Fruit fly (Drosophila melanogaster) whole organism, embryonic: Measurements from ENCODE around the gene CG3294.
A peak's percentile ranks its signal among the peaks of the same experiment; 100 is the strongest.

ENCODE experiments used
- ATbp ChIP-seq: fragments of 200-800 bp; sonication (Bioruptor generic); optimal IDR thresholded peaks from 2 replicates; lab custom pipeline; 2017; ENCODE audit warnings: missing biosample characterization, mild to moderate bottlenecking, missing genetic modification characterization, missing genetic modification reagents
- Adf1 ChIP-seq: fragments of 200-800 bp; sonication (Bioruptor generic); IDR thresholded peaks from 2 replicates; pipeline ENCODE4 v1.3.6; 2022; ENCODE audit warnings: missing biosample characterization, missing genetic modification characterization
- CG10274 ChIP-seq: fragments of 200-800 bp; sonication (Bioruptor generic); optimal IDR thresholded peaks from 3 replicates; lab custom pipeline; 2017; ENCODE audit warnings: missing biosample characterization, mild to moderate bottlenecking, missing genetic modification characterization
- CG11093 ChIP-seq: fragments of 200-800 bp; sonication (Bioruptor generic); IDR thresholded peaks from 3 replicates; pipeline ENCODE4 v1.3.6; 2022; ENCODE audit warnings: missing biosample characterization, missing genetic modification characterization
- CG13123 ChIP-seq: fragments of 200-800 bp; sonication (Bioruptor generic); optimal IDR thresholded peaks from 2 replicates; lab custom pipeline; 2016; ENCODE audit warnings: missing biosample characterization, missing genetic modification characterization
- CG14667 ChIP-seq: fragments of 200-800 bp; sonication (Bioruptor generic); IDR thresholded peaks from 2 replicates; pipeline ENCODE4 v1.3.6; 2022; ENCODE audit warnings: missing biosample characterization, missing genetic modification characterization
- CG1602 ChIP-seq: fragments of 200-800 bp; sonication (Bioruptor generic); optimal IDR thresholded peaks from 3 replicates; lab custom pipeline; 2016; ENCODE audit warnings: missing biosample characterization, missing genetic modification characterization
- CG17186 ChIP-seq: fragments of 200-800 bp; sonication (Bioruptor generic); optimal IDR thresholded peaks from 3 replicates; lab custom pipeline; 2017; ENCODE audit warnings: missing biosample characterization, missing genetic modification reagents, missing genetic modification characterization
- CG18476 ChIP-seq: fragments of 200-800 bp; sonication (Bioruptor generic); optimal IDR thresholded peaks from 2 replicates; lab custom pipeline; 2016; ENCODE audit warnings: missing biosample characterization, mild to moderate bottlenecking, missing genetic modification characterization
- CG2678 ChIP-seq: fragments of 200-800 bp; sonication (Bioruptor generic); optimal IDR thresholded peaks from 3 replicates; lab custom pipeline; 2019; ENCODE audit warnings: missing biosample characterization, mild to moderate bottlenecking, missing genetic modification characterization, moderate library complexity
- CG30431 ChIP-seq: fragments of 200-800 bp; sonication (Bioruptor generic); optimal IDR thresholded peaks from 2 replicates; lab custom pipeline; 2017; ENCODE audit warnings: missing biosample characterization, missing genetic modification characterization
- CG32772 ChIP-seq: fragments of 200-800 bp; sonication (Bioruptor generic); IDR thresholded peaks from 2 replicates; pipeline ENCODE4 v1.3.6; 2022; ENCODE audit warnings: missing biosample characterization, missing genetic modification characterization
- CG3995 ChIP-seq: fragments of 200-800 bp; sonication (Bioruptor generic); optimal IDR thresholded peaks from 3 replicates; lab custom pipeline; 2016; ENCODE audit warnings: missing biosample characterization, missing genetic modification characterization
- CG4820 ChIP-seq: fragments of 200-800 bp; sonication (Bioruptor generic); optimal IDR thresholded peaks from 3 replicates; lab custom pipeline; 2016; ENCODE audit warnings: missing biosample characterization, missing genetic modification characterization
- CG6654 ChIP-seq: fragments of 200-800 bp; sonication (Bioruptor generic); optimal IDR thresholded peaks from 2 replicates; lab custom pipeline; 2017; ENCODE audit warnings: missing biosample characterization, mild to moderate bottlenecking, missing genetic modification characterization
- CG6689 ChIP-seq: fragments of 200-800 bp; sonication (Bioruptor generic); IDR thresholded peaks from 2 replicates; pipeline ENCODE4 v1.3.6; 2022; ENCODE audit warnings: missing biosample characterization, missing genetic modification characterization
- CG6791 ChIP-seq: fragments of 200-800 bp; sonication (Bioruptor generic); IDR thresholded peaks from 3 replicates; pipeline ENCODE4 v1.3.6; 2022; ENCODE audit warnings: missing biosample characterization, missing genetic modification characterization; ENCODE audit not compliant: partially characterized antibody
- CG9876 ChIP-seq: fragments of 200-800 bp; sonication (Bioruptor generic); optimal IDR thresholded peaks from 2 replicates; lab custom pipeline; 2016; ENCODE audit warnings: missing biosample characterization, missing genetic modification characterization
- Hey ChIP-seq: fragments of 200-800 bp; sonication (Bioruptor generic); optimal IDR thresholded peaks from 3 replicates; lab custom pipeline; 2018; ENCODE audit warnings: missing biosample characterization, mild to moderate bottlenecking, missing genetic modification characterization
- Lim3 ChIP-seq: fragments of 200-800 bp; sonication (Bioruptor generic); IDR thresholded peaks from 2 replicates; pipeline ENCODE4 v1.3.6; 2022; ENCODE audit warnings: missing biosample characterization, missing genetic modification characterization
- Med ChIP-seq: fragments of 200-800 bp; sonication (Bioruptor generic); peaks from one replicate; lab custom pipeline; 2016; ENCODE audit warnings: missing biosample characterization, missing genetic modification characterization, mild to moderate bottlenecking, inconsistent platforms, moderate library complexity
- Mes4 ChIP-seq: fragments of 200-800 bp; sonication (Bioruptor generic); optimal IDR thresholded peaks from 2 replicates; lab custom pipeline; 2016; ENCODE audit warnings: missing biosample characterization, missing genetic modification characterization
- NFAT ChIP-seq: fragments of 200-800 bp; sonication (Bioruptor generic); IDR thresholded peaks from 2 replicates; pipeline ENCODE4 v1.3.6; 2022; ENCODE audit warnings: missing biosample characterization, missing genetic modification characterization
- Oli ChIP-seq: fragments of 200-800 bp; sonication (Bioruptor generic); optimal IDR thresholded peaks from 2 replicates; lab custom pipeline; 2018; ENCODE audit warnings: missing biosample characterization, mild to moderate bottlenecking, missing genetic modification characterization, moderate library complexity
- Opbp ChIP-seq: fragments of 200-800 bp; sonication (Bioruptor generic); IDR thresholded peaks from 3 replicates; pipeline ENCODE4 v1.3.6; 2022; ENCODE audit warnings: missing biosample characterization, missing genetic modification characterization; ENCODE audit not compliant: partially characterized antibody
- Rfx ChIP-seq: fragments of 200-800 bp; sonication (Bioruptor generic); IDR thresholded peaks from 2 replicates; pipeline ENCODE4 v1.3.6; 2022; ENCODE audit warnings: missing biosample characterization, missing genetic modification characterization
- Stat92E ChIP-seq, 3 experiments: fragments of >200 bp in 2 of 3; fragments of 200-800 bp in 1 of 3; sonication (Bioruptor generic) in 1 of 3; optimal IDR thresholded peaks; 2 replicates each; lab custom pipeline; 2017 to 2019; ENCODE audit warnings: missing biosample characterization in 3 of 3, missing genetic modification characterization in 3 of 3, mild to moderate bottlenecking in 1 of 3, moderate library complexity in 1 of 3
- Trl ChIP-seq, 3 experiments: fragments of >200 bp in 2 of 3; fragments of 200-800 bp in 1 of 3; sonication (Bioruptor generic) in 1 of 3; optimal IDR thresholded peaks; 2 replicates in 1 of 3; 3 replicates in 2 of 3; lab custom pipeline; 2016 to 2017; ENCODE audit warnings: missing biosample characterization in 1 of 3, missing genetic modification characterization in 1 of 3
- YL-1 ChIP-seq: fragments of 200-800 bp; sonication (Bioruptor generic); optimal IDR thresholded peaks from 3 replicates; lab custom pipeline; 2017; ENCODE audit warnings: missing biosample characterization, mild to moderate bottlenecking, missing genetic modification characterization
- chn ChIP-seq: fragments of 200-800 bp; sonication (Bioruptor generic); optimal IDR thresholded peaks from 2 replicates; lab custom pipeline; 2016; ENCODE audit warnings: missing biosample characterization, missing genetic modification characterization
- dan ChIP-seq: fragments of 200-800 bp; sonication (Bioruptor generic); IDR thresholded peaks from 2 replicates; pipeline ENCODE4 v1.3.6; 2022; ENCODE audit warnings: missing biosample characterization, missing genetic modification characterization
- dmrt11E ChIP-seq: fragments of 200-800 bp; sonication (Bioruptor generic); optimal IDR thresholded peaks from 3 replicates; lab custom pipeline; 2018; ENCODE audit warnings: missing biosample characterization, mild to moderate bottlenecking, missing genetic modification characterization, moderate library complexity
- grau ChIP-seq: fragments of 200-800 bp; optimal IDR thresholded peaks from 3 replicates; lab custom pipeline; 2019; ENCODE audit warnings: missing biosample characterization, mild to moderate bottlenecking, missing genetic modification characterization, moderate library complexity
- hbn ChIP-seq: fragments of 200-800 bp; sonication (Bioruptor generic); IDR thresholded peaks from 2 replicates; pipeline ENCODE4 v1.3.6; 2022; ENCODE audit warnings: missing biosample characterization, missing genetic modification characterization; ENCODE audit not compliant: partially characterized antibody
- insv ChIP-seq, 2 experiments: fragments of 200-800 bp; sonication (Bioruptor generic); optimal IDR thresholded peaks; 3 replicates each; lab custom pipeline; 2016 to 2018; ENCODE audit warnings: missing biosample characterization in 2 of 2, missing genetic modification characterization in 2 of 2
- kah ChIP-seq: fragments of 200-800 bp; sonication (Bioruptor generic); optimal IDR thresholded peaks from 2 replicates; lab custom pipeline; 2018; ENCODE audit warnings: missing biosample characterization, mild to moderate bottlenecking, missing genetic modification characterization
- kay ChIP-seq: fragments of 200-800 bp; sonication (Bioruptor generic); optimal IDR thresholded peaks from 2 replicates; lab custom pipeline; 2016; ENCODE audit warnings: missing biosample characterization, missing genetic modification characterization
- luna ChIP-seq: fragments of 200-800 bp; sonication (Bioruptor generic); optimal IDR thresholded peaks from 2 replicates; lab custom pipeline; 2016; ENCODE audit warnings: missing biosample characterization, missing genetic modification characterization
- nau ChIP-seq: fragments of 200-800 bp; sonication (Bioruptor generic); optimal IDR thresholded peaks from 3 replicates; lab custom pipeline; 2017; ENCODE audit warnings: missing biosample characterization, mild to moderate bottlenecking, missing genetic modification characterization, missing genetic modification reagents
- onecut ChIP-seq: fragments of 200-800 bp; sonication (Bioruptor generic); IDR thresholded peaks from 2 replicates; pipeline ENCODE4 v1.3.6; 2022; ENCODE audit warnings: missing biosample characterization, missing genetic modification characterization
- pan ChIP-seq, 4 experiments: fragments of >200 bp in 3 of 4; fragments of 200-800 bp in 1 of 4; sonication (Bioruptor generic) in 1 of 4; optimal IDR thresholded peaks in 3 of 4; IDR thresholded peaks in 1 of 4; 2 replicates each; pipeline versions ENCODE4 v1.3.6 to Lab custom; 2017 to 2022; ENCODE audit warnings: missing biosample characterization in 2 of 4, missing genetic modification characterization in 2 of 4, mixed read lengths in 1 of 4
- pb ChIP-seq: fragments of 200-800 bp; sonication (Bioruptor generic); optimal IDR thresholded peaks from 3 replicates; lab custom pipeline; 2016; ENCODE audit warnings: missing biosample characterization, missing genetic modification characterization
- pros ChIP-seq: fragments of 200-800 bp; sonication (Bioruptor generic); optimal IDR thresholded peaks from 3 replicates; lab custom pipeline; 2019; ENCODE audit warnings: missing biosample characterization, mild to moderate bottlenecking, missing genetic modification characterization, moderate library complexity
- sc ChIP-seq, 3 experiments: fragments of >200 bp in 2 of 3; fragments of 200-800 bp in 1 of 3; sonication (Bioruptor generic) in 1 of 3; optimal IDR thresholded peaks; 2 replicates in 2 of 3; 3 replicates in 1 of 3; lab custom pipeline; 2017; ENCODE audit warnings: mild to moderate bottlenecking in 1 of 3, missing biosample characterization in 1 of 3, missing genetic modification characterization in 1 of 3, missing genetic modification reagents in 1 of 3
- so ChIP-seq: fragments of 200-800 bp; sonication (Bioruptor generic); IDR thresholded peaks from 3 replicates; pipeline ENCODE4 v1.3.6; 2022; ENCODE audit warnings: missing biosample characterization, missing genetic modification characterization
- stwl ChIP-seq: fragments of 200-800 bp; sonication (Bioruptor generic); optimal IDR thresholded peaks from 3 replicates; lab custom pipeline; 2018; ENCODE audit warnings: missing biosample characterization, mild to moderate bottlenecking, missing genetic modification characterization, moderate library complexity
- tio ChIP-seq: fragments of 200-800 bp; sonication (Bioruptor generic); optimal IDR thresholded peaks from 2 replicates; lab custom pipeline; 2017; ENCODE audit warnings: missing biosample characterization, missing genetic modification characterization, inconsistent platforms
- zen ChIP-seq: fragments of 200-800 bp; sonication (Bioruptor generic); optimal IDR thresholded peaks from 3 replicates; lab custom pipeline; 2018; ENCODE audit warnings: missing biosample characterization, mild to moderate bottlenecking, missing genetic modification characterization, moderate library complexity

The CG3294 gene

DNA sequence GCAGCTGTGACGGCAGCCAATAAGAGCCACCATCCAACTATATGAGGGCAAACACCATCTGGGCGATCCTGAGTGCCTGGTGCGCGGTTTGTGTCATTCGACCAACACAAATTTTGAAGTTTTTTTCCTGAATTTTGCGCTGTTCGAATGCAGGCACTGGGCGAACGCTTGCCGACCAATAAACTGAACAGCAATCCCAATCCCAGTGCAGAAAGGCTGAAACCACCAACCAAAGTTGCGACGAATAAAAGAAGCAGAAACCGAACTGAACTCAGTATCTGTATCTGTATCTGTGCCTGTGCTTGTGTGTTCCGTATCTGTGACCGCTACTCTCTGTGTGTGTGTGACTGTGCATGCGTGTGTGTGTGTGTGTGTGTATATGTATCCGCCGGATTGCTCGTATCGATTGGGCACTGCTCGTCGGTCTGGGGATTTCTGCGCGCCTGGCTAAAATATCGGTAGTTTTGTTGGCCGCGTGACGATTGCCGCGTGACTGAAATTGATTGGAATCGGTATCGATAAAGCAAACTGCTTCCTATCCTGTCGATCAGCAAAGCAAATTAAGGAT is 17.2 kb downstream of the CG3294 start (continued):
- TF ChIP-seq CG6791 (GFP tag; lab: Robert Waterston, UW) (peak; percentile 84), hbn (GFP tag; lab: Robert Waterston, UW) (peak; percentile 69), insv (GFP tag; optimal IDR thresholded peaks at IDR 0.05; lab: Kevin White, UChicago) (no peak), CG1602 (GFP tag; lab: Kevin White, UChicago) (no peak), YL-1 (GFP tag; lab: Kevin White, UChicago) (no peak), kay (GFP tag; lab: Kevin White, UChicago) (no peak), CG4820 (GFP tag; lab: Kevin White, UChicago) (no peak), Opbp (GFP tag; lab: Robert Waterston, UW) (peak; percentile 82), ATbp (GFP tag; lab: Kevin White, UChicago) (no peak), CG9876 (GFP tag; lab: Kevin White, UChicago) (no peak), CG13123 (no peak), chn (GFP tag; lab: Kevin White, UChicago) (no peak), nau (peak; percentile 25), Trl (optimal IDR thresholded peaks at IDR 0.05; lab: Kevin White, UChicago) (no peak), Trl (GFP tag; optimal IDR thresholded peaks at IDR 0.05; lab: Kevin White, UChicago) (no peak), Adf1 (GFP tag; lab: Robert Waterston, UW) (peak; percentile 74), CG6689 (no peak), CG3995 (GFP tag; lab: Kevin White, UChicago) (no peak), so (GFP tag; lab: Robert Waterston, UW) (peak; percentile 65; the same call in 2 of the 3 replicates), CG18476 (GFP tag; lab: Kevin White, UChicago) (no peak), dmrt11E (tag; lab: Kevin White, UChicago) (no peak), kah (GFP tag; lab: Kevin White, UChicago) (peak; percentile 80), CG17186 (GFP tag; lab: Kevin White, UChicago) (no peak), Mes4 (GFP tag; lab: Kevin White, UChicago) (no peak), Hey (tag; lab: Kevin White, UChicago) (peak; percentile 8), CG30431 (GFP tag; lab: Kevin White, UChicago) (no peak), Med (GFP tag; lab: Kevin White, UChicago) (peak; percentile 69), stwl (tag; lab: Kevin White, UChicago) (peak; percentile 33), CG11093 (GFP tag; lab: Robert Waterston, UW) (no peak), luna (GFP tag; lab: Kevin White, UChicago) (no peak), CG6654 (GFP tag; lab: Kevin White, UChicago) (no peak), onecut (GFP tag; lab: Robert Waterston, UW) (peak; percentile 100), Rfx (GFP tag; lab: Robert Waterston, UW) (peak; percentile 4), CG14667 (GFP tag; lab: Robert Waterston, UW) (no peak), pros (GFP tag; lab: Kevin White, UChicago) (peak; percentile 15), Lim3 (GFP tag; lab: Robert Waterston, UW) (no peak), NFAT (peak; percentile 32; the same call in 1 of the 2 replicates), pb (GFP tag; lab: Kevin White, UChicago) (no peak), CG10274 (GFP tag; lab: Kevin White, UChicago) (no peak), CG2678 (tag; lab: Kevin White, UChicago) (no peak), grau (tag; lab: Kevin White, UChicago) (no peak), CG32772 (peak; percentile 71; the same call in 1 of the 2 replicates), tio (GFP tag; lab: Kevin White, UChicago) (no peak), zen (no peak), pan (optimal IDR thresholded peaks at IDR 0.05; lab: Kevin White, UChicago) (no peak), pan (GFP tag; optimal IDR thresholded peaks at IDR 0.05 in 1 of 2, IDR thresholded peaks at IDR 0.05 in 1 of 2) (peak in 1 of 2 experiments; percentile 33), Stat92E (GFP tag; optimal IDR thresholded peaks at IDR 0.05; lab: Kevin White, UChicago) (peak in 1 of 3 experiments; percentile 89), sc (optimal IDR thresholded peaks at IDR 0.05; lab: Kevin White, UChicago) (peak in 1 of 2 experiments; percentile 67), sc (GFP tag; optimal IDR thresholded peaks at IDR 0.05; lab: Kevin White, UChicago) (no peak), Oli (tag; lab: Kevin White, UChicago) (no peak), dan (GFP tag; lab: Robert Waterston, UW) (no peak)
